Worm (Caenorhabditis elegans): Measurements from ENCODE around the gene gsnl-1.

- TF ChIP-seq lim-7 (GFP tag; IDR thresholded peaks at IDR 0.05) = no peak
- peak in 1 of 2 experiments; percentile 33 for TF ChIP-seq mdl-1 (tag; optimal IDR thresholded peaks at IDR 0.05)
- no peak for TF ChIP-seq nhr-76 (tag; optimal IDR thresholded peaks at IDR 0.05)
- no peak for TF ChIP-seq snpc-1.2 (GFP tag; IDR thresholded peaks at IDR 0.05)
- no peak for TF ChIP-seq snpc-4 (tag; optimal IDR thresholded peaks at IDR 0.05)
- TF ChIP-seq ama-1 (optimal IDR thresholded peaks at IDR 0.05) = no peak
- no peak for TF ChIP-seq dpl-1 (GFP tag; optimal IDR thresholded peaks at IDR 0.05)
- no peak for TF ChIP-seq unc-130 (GFP tag; optimal IDR thresholded peaks at IDR 0.05)
- no peak for TF ChIP-seq fos-1 (tag; optimal IDR thresholded peaks at IDR 0.05)
- no peak for TF ChIP-seq F49E8.2 (tag; optimal IDR thresholded peaks at IDR 0.05; ENCODE audit: borderline replicate concordance)
Measured at ce11 chrV:9491440-9492160, 5.2 kb upstream of the gsnl-1 start, which contains the start of gene K06A4.7.
